Fruit fly (Drosophila melanogaster) whole organism, embryonic: ENCODE data around the gene zuc.
A peak's percentile ranks its signal among the peaks of the same experiment; 100 is the strongest.

Source experiments
- Atf3 ChIP-seq: fragments of 200-800 bp; sonication (Bioruptor generic); optimal IDR thresholded peaks from 3 replicates; lab custom pipeline; 2016; ENCODE audit warnings: missing biosample characterization, missing genetic modification characterization
- Awh ChIP-seq: fragments of 200-800 bp; sonication (Bioruptor generic); IDR thresholded peaks from 2 replicates; pipeline ENCODE4, ENCODE4 v1.3.6; 2022; ENCODE audit warnings: missing biosample characterization, missing genetic modification characterization
- B-H1 ChIP-seq: fragments of 200-800 bp; sonication (Bioruptor generic); IDR thresholded peaks from 3 replicates; pipeline ENCODE4 v1.3.6; 2022; ENCODE audit warnings: missing biosample characterization, missing genetic modification characterization
- CG11093 ChIP-seq: fragments of 200-800 bp; sonication (Bioruptor generic); IDR thresholded peaks from 3 replicates; pipeline ENCODE4 v1.3.6; 2022; ENCODE audit warnings: missing biosample characterization, missing genetic modification characterization
- CG11723 ChIP-seq: fragments of 200-800 bp; sonication (Bioruptor generic); optimal IDR thresholded peaks from 2 replicates; lab custom pipeline; 2017; ENCODE audit warnings: missing biosample characterization, mild to moderate bottlenecking, missing genetic modification characterization
- CG17912 ChIP-seq: fragments of 200-800 bp; sonication (Bioruptor generic); optimal IDR thresholded peaks from 2 replicates; lab custom pipeline; 2018; ENCODE audit warnings: missing biosample characterization, mild to moderate bottlenecking, missing genetic modification characterization
- CG1832 ChIP-seq: fragments of 200-800 bp; sonication (Bioruptor generic); optimal IDR thresholded peaks from 2 replicates; lab custom pipeline; 2017; ENCODE audit warnings: missing biosample characterization, mild to moderate bottlenecking, missing genetic modification characterization, inconsistent platforms
- CG2116 ChIP-seq: fragments of 200-800 bp; sonication (Bioruptor generic); optimal IDR thresholded peaks from 3 replicates; lab custom pipeline; 2018; ENCODE audit warnings: missing biosample characterization, mild to moderate bottlenecking, missing genetic modification characterization
- CG33213 ChIP-seq: fragments of 200-800 bp; sonication (Bioruptor generic); optimal IDR thresholded peaks from 3 replicates; lab custom pipeline; 2016; ENCODE audit warnings: missing biosample characterization, missing genetic modification characterization
- CG3847 ChIP-seq: fragments of 200-800 bp; sonication (Bioruptor generic); IDR thresholded peaks from 2 replicates; pipeline ENCODE4 v1.3.6; 2022; ENCODE audit warnings: missing biosample characterization, missing genetic modification characterization
- CG4328 ChIP-seq: fragments of 200-800 bp; sonication (Bioruptor generic); optimal IDR thresholded peaks from 3 replicates; lab custom pipeline; 2017; ENCODE audit warnings: missing biosample characterization, missing genetic modification reagents, missing genetic modification characterization
- CG5180 ChIP-seq: fragments of 200-800 bp; sonication (Bioruptor generic); optimal IDR thresholded peaks from 3 replicates; lab custom pipeline; 2017; ENCODE audit warnings: missing biosample characterization, missing genetic modification characterization, mild to moderate bottlenecking, moderate library complexity, missing genetic modification reagents
- CG6765 ChIP-seq: fragments of 200-800 bp; sonication (Bioruptor generic); optimal IDR thresholded peaks from 3 replicates; lab custom pipeline; 2017; ENCODE audit warnings: missing biosample characterization, mild to moderate bottlenecking, missing genetic modification characterization
- CG9215 ChIP-seq: fragments of 200-800 bp; sonication (Bioruptor generic); IDR thresholded peaks from 2 replicates; pipeline ENCODE4 v1.3.6; 2022; ENCODE audit warnings: missing biosample characterization, missing genetic modification characterization
- CG9437 ChIP-seq: fragments of 200-800 bp; sonication (Bioruptor generic); optimal IDR thresholded peaks from 2 replicates; lab custom pipeline; 2018; ENCODE audit warnings: missing biosample characterization, mild to moderate bottlenecking, missing genetic modification characterization
- CG9727 ChIP-seq: fragments of 200-800 bp; sonication (Bioruptor generic); optimal IDR thresholded peaks from 3 replicates; lab custom pipeline; 2017; ENCODE audit warnings: missing biosample characterization, mild to moderate bottlenecking, missing genetic modification characterization
- CkIIα-i1 ChIP-seq: fragments of 200-800 bp; sonication (Bioruptor generic); IDR thresholded peaks from 2 replicates; pipeline ENCODE4 v1.3.6; 2022; ENCODE audit warnings: missing biosample characterization, missing genetic modification characterization
- Dll ChIP-seq: fragments of 200-800 bp; sonication (Bioruptor generic); IDR thresholded peaks from 4 replicates; pipeline ENCODE4 v1.3.6; 2022; ENCODE audit warnings: missing biosample characterization, missing genetic modification characterization; ENCODE audit not compliant: partially characterized antibody
- Drgx ChIP-seq: fragments of 200-800 bp; sonication (Bioruptor generic); IDR thresholded peaks from 2 replicates; pipeline ENCODE4 v1.3.6; 2022; ENCODE audit warnings: missing biosample characterization, missing genetic modification characterization
- Fer3 ChIP-seq: fragments of 200-800 bp; sonication (Bioruptor generic); optimal IDR thresholded peaks from 2 replicates; lab custom pipeline; 2018; ENCODE audit warnings: missing biosample characterization, mild to moderate bottlenecking, missing genetic modification characterization, moderate library complexity
- Hr3 ChIP-seq: fragments of 200-800 bp; sonication (Bioruptor generic); optimal IDR thresholded peaks from 3 replicates; lab custom pipeline; 2016; ENCODE audit warnings: missing biosample characterization, missing genetic modification characterization
- Lhr ChIP-seq: fragments of 200-800 bp; sonication (Bioruptor generic); optimal IDR thresholded peaks from 3 replicates; lab custom pipeline; 2017; ENCODE audit warnings: mild to moderate bottlenecking, missing biosample characterization, missing genetic modification reagents, missing genetic modification characterization
- Lpt ChIP-seq: fragments of >200 bp; optimal IDR thresholded peaks from 2 replicates; lab custom pipeline; 2018; ENCODE audit warnings: missing biosample characterization, missing genetic modification characterization
- Mes4 ChIP-seq: fragments of 200-800 bp; sonication (Bioruptor generic); optimal IDR thresholded peaks from 2 replicates; lab custom pipeline; 2016; ENCODE audit warnings: missing biosample characterization, missing genetic modification characterization
- NC2α ChIP-seq: fragments of 200-800 bp; sonication (Bioruptor generic); optimal IDR thresholded peaks from 2 replicates; lab custom pipeline; 2016; ENCODE audit warnings: missing biosample characterization, missing genetic modification characterization
- Ravus ChIP-seq: fragments of 200-800 bp; sonication (Bioruptor generic); IDR thresholded peaks from 2 replicates; pipeline ENCODE4 v1.3.6; 2022; ENCODE audit warnings: missing biosample characterization, missing genetic modification characterization
- Sry-β ChIP-seq: fragments of 200-800 bp; sonication (Bioruptor generic); optimal IDR thresholded peaks from 2 replicates; lab custom pipeline; 2018; ENCODE audit warnings: missing biosample characterization, mild to moderate bottlenecking, missing genetic modification characterization, moderate library complexity
- Xrp1 ChIP-seq: fragments of 200-800 bp; sonication (Bioruptor generic); IDR thresholded peaks from 2 replicates; pipeline ENCODE4 v1.3.6; 2022; ENCODE audit warnings: missing biosample characterization, missing genetic modification characterization
- ara ChIP-seq: fragments of 200-800 bp; sonication (Bioruptor generic); IDR thresholded peaks from 2 replicates; pipeline ENCODE4 v1.3.6; 2022; ENCODE audit warnings: missing biosample characterization, missing genetic modification characterization
- bcd ChIP-seq: fragments of 200-800 bp; sonication (Bioruptor generic); optimal IDR thresholded peaks from 2 replicates; lab custom pipeline; 2017; ENCODE audit warnings: missing biosample characterization, mild to moderate bottlenecking, missing genetic modification characterization
- br ChIP-seq: fragments of >200 bp; optimal IDR thresholded peaks from 2 replicates; lab custom pipeline; 2017
- croc ChIP-seq: fragments of 200-800 bp; sonication (Bioruptor generic); conservative IDR thresholded peaks from 3 replicates; pipeline ENCODE4 v1.3.6; 2022; ENCODE audit warnings: missing biosample characterization, missing genetic modification characterization
- crp ChIP-seq, 2 experiments: fragments of 200-800 bp; sonication (Bioruptor generic); optimal IDR thresholded peaks; 2 replicates in 1 of 2; 3 replicates in 1 of 2; lab custom pipeline; 2017; ENCODE audit warnings: missing biosample characterization in 2 of 2, missing genetic modification characterization in 2 of 2, mild to moderate bottlenecking in 1 of 2, moderate library complexity in 1 of 2
- da ChIP-seq: fragments of 200-800 bp; sonication (Bioruptor generic); optimal IDR thresholded peaks from 2 replicates; lab custom pipeline; 2016; ENCODE audit warnings: missing biosample characterization, missing genetic modification characterization
- danr ChIP-seq: fragments of 200-800 bp; sonication (Bioruptor generic); IDR thresholded peaks from 2 replicates; pipeline ENCODE4 v1.3.6; 2022; ENCODE audit warnings: missing biosample characterization, missing genetic modification characterization
- eve ChIP-seq, 2 experiments: fragments of >200 bp; optimal IDR thresholded peaks; 2 replicates each; lab custom pipeline; 2017; ENCODE audit warnings: missing biosample characterization in 2 of 2, missing genetic modification characterization in 2 of 2
- exex ChIP-seq: fragments of 200-800 bp; sonication (Bioruptor generic); optimal IDR thresholded peaks from 4 replicates; lab custom pipeline; 2018; ENCODE audit warnings: missing biosample characterization, mild to moderate bottlenecking, missing genetic modification characterization, moderate library complexity
- hb ChIP-seq: fragments of 200-800 bp; sonication (Bioruptor generic); IDR thresholded peaks from 3 replicates; pipeline ENCODE4 v1.3.6; 2022; ENCODE audit warnings: missing biosample characterization, missing genetic modification characterization; ENCODE audit not compliant: partially characterized antibody
- lbe ChIP-seq: fragments of 200-800 bp; sonication (Bioruptor generic); optimal IDR thresholded peaks from 2 replicates; lab custom pipeline; 2016; ENCODE audit warnings: missing biosample characterization, mild to moderate bottlenecking, missing genetic modification characterization
- mam ChIP-seq: fragments of 200-800 bp; sonication (Bioruptor generic); optimal IDR thresholded peaks from 3 replicates; lab custom pipeline; 2016; ENCODE audit warnings: missing biosample characterization, missing genetic modification characterization
- pzg ChIP-seq: fragments of 200-800 bp; sonication (Bioruptor generic); optimal IDR thresholded peaks from 3 replicates; lab custom pipeline; 2018; ENCODE audit warnings: missing biosample characterization, mild to moderate bottlenecking, missing genetic modification characterization, moderate library complexity
- sc ChIP-seq, 3 experiments: fragments of >200 bp in 2 of 3; fragments of 200-800 bp in 1 of 3; sonication (Bioruptor generic) in 1 of 3; optimal IDR thresholded peaks; 2 replicates in 2 of 3; 3 replicates in 1 of 3; lab custom pipeline; 2017; ENCODE audit warnings: mild to moderate bottlenecking in 1 of 3, missing biosample characterization in 1 of 3, missing genetic modification characterization in 1 of 3, missing genetic modification reagents in 1 of 3
- sd ChIP-seq: fragments of 200-800 bp; sonication (Bioruptor generic); optimal IDR thresholded peaks from 3 replicates; lab custom pipeline; 2018; ENCODE audit warnings: missing biosample characterization, mild to moderate bottlenecking, missing genetic modification characterization, moderate library complexity
- slp2 ChIP-seq: fragments of 200-800 bp; sonication (Bioruptor generic); optimal IDR thresholded peaks from 2 replicates; lab custom pipeline; 2016; ENCODE audit warnings: missing biosample characterization, missing genetic modification characterization
- tna ChIP-seq: fragments of 200-800 bp; sonication (Bioruptor generic); IDR thresholded peaks from 2 replicates; pipeline ENCODE4 v1.3.6; 2022; ENCODE audit warnings: missing biosample characterization, missing genetic modification characterization; ENCODE audit not compliant: partially characterized antibody
- twi ChIP-seq: fragments of 200-800 bp; optimal IDR thresholded peaks from 2 replicates; lab custom pipeline; 2019; ENCODE audit warnings: missing biosample characterization, mild to moderate bottlenecking, missing genetic modification characterization, moderate library complexity
- usp ChIP-seq: fragments of >200 bp; optimal IDR thresholded peaks from 2 replicates; lab custom pipeline; 2017; ENCODE audit warnings: missing biosample characterization, missing genetic modification characterization
- zen2 ChIP-seq: fragments of 200-800 bp; sonication (Bioruptor generic); IDR thresholded peaks from 3 replicates; pipeline ENCODE4 v1.3.6; 2022; ENCODE audit warnings: missing biosample characterization, missing genetic modification characterization; ENCODE audit not compliant: partially characterized antibody
- zf30C ChIP-seq: fragments of 200-800 bp; sonication (Bioruptor generic); optimal IDR thresholded peaks from 3 replicates; lab custom pipeline; 2018; ENCODE audit warnings: missing biosample characterization, mild to moderate bottlenecking, missing genetic modification characterization

zuc gene

dm6 chr2L:12010877-12011666 is 21.4 kb upstream of the zuc start (continued):
- TF ChIP-seq Drgx (GFP tag; lab: Robert Waterston, UW): no peak
- no peak for TF ChIP-seq CG33213 (GFP tag; lab: Kevin White, UChicago)
- TF ChIP-seq hb (GFP tag; lab: Robert Waterston, UW): no peak
- TF ChIP-seq Lhr (GFP tag; lab: Kevin White, UChicago): no peak
- no peak for TF ChIP-seq CkIIα-i1
- TF ChIP-seq tna (GFP tag; lab: Robert Waterston, UW): no peak
- no peak for TF ChIP-seq zen2 (GFP tag; lab: Robert Waterston, UW)
- peak; percentile 6 for TF ChIP-seq pzg (GFP tag; lab: Kevin White, UChicago)
- TF ChIP-seq CG6765 (GFP tag; lab: Kevin White, UChicago): peak; percentile 87
- TF ChIP-seq Hr3 (GFP tag; lab: Kevin White, UChicago): peak; percentile 88
- peak; percentile 89 for TF ChIP-seq croc
- TF ChIP-seq CG9727: peak; percentile 92
- peak; percentile 94 for TF ChIP-seq Fer3 (tag; lab: Kevin White, UChicago)
- no peak for TF ChIP-seq CG9215 (GFP tag; lab: Robert Waterston, UW)
- TF ChIP-seq da (GFP tag; lab: Kevin White, UChicago): no peak
- TF ChIP-seq Ravus: no peak
- peak; percentile 73 for TF ChIP-seq slp2 (GFP tag; lab: Kevin White, UChicago)
- peak; percentile 89 for TF ChIP-seq CG11723 (GFP tag; lab: Kevin White, UChicago)
- TF ChIP-seq NC2α (GFP tag; lab: Kevin White, UChicago): peak; percentile 68
- no peak for TF ChIP-seq eve (GFP tag; optimal IDR thresholded peaks at IDR 0.05; lab: Kevin White, UChicago)
- TF ChIP-seq usp: no peak
- peak; percentile 34 for TF ChIP-seq Mes4
- TF ChIP-seq CG9437 (GFP tag; lab: Kevin White, UChicago): peak; percentile 85
- no peak for TF ChIP-seq Dll (GFP tag; lab: Robert Waterston, UW)
- TF ChIP-seq CG2116: peak; percentile 51
- TF ChIP-seq sc (optimal IDR thresholded peaks at IDR 0.05; lab: Kevin White, UChicago): no peak
- TF ChIP-seq sc (GFP tag; optimal IDR thresholded peaks at IDR 0.05; lab: Kevin White, UChicago): peak; percentile 75
- TF ChIP-seq CG3847 (GFP tag; lab: Robert Waterston, UW): no peak
- TF ChIP-seq danr (GFP tag; lab: Robert Waterston, UW): no peak
- no peak for TF ChIP-seq zf30C (GFP tag; lab: Kevin White, UChicago)
- peak; percentile 91 for TF ChIP-seq CG1832
- peak; percentile 53 for TF ChIP-seq Atf3 (GFP tag; lab: Kevin White, UChicago)
- peak; percentile 96 for TF ChIP-seq exex (tag; lab: Kevin White, UChicago)
- TF ChIP-seq Sry-β (GFP tag; lab: Kevin White, UChicago): no peak
- TF ChIP-seq Lpt: no peak
- TF ChIP-seq sd (tag; lab: Kevin White, UChicago): peak; percentile 99
- peak; percentile 90 for TF ChIP-seq CG11093 (GFP tag; lab: Robert Waterston, UW)
- no peak for TF ChIP-seq ara
- TF ChIP-seq Awh: no peak
- no peak for TF ChIP-seq CG17912 (GFP tag; lab: Kevin White, UChicago)
- peak; percentile 94 for TF ChIP-seq CG4328 (GFP tag; lab: Kevin White, UChicago)
- TF ChIP-seq CG5180 (GFP tag; lab: Kevin White, UChicago): peak; percentile 84
- TF ChIP-seq Xrp1 (GFP tag; lab: Robert Waterston, UW): no peak
- peak; percentile 93 for TF ChIP-seq bcd (GFP tag; lab: Kevin White, UChicago)
- TF ChIP-seq lbe (GFP tag; lab: Kevin White, UChicago): peak; percentile 63
- TF ChIP-seq B-H1: no peak
- peak; percentile 81 for TF ChIP-seq mam (GFP tag; lab: Kevin White, UChicago)
- TF ChIP-seq crp (GFP tag; optimal IDR thresholded peaks at IDR 0.05; lab: Kevin White, UChicago): peak in 1 of 2 experiments; percentile 68
- peak; percentile 84 for TF ChIP-seq twi (tag; lab: Kevin White, UChicago)
- no peak for TF ChIP-seq br
